Worm (Caenorhabditis elegans) whole organism, L3 larva: ENCODE data around the gene trr-1.
A peak's percentile ranks its signal among the peaks of the same experiment; 100 is the strongest.

Source experiments
- ZK546.5 ChIP-seq: sonication (generic microtip); optimal IDR thresholded peaks from 2 replicates; lab custom pipeline; 2017; ENCODE audit warnings: missing biosample characterization, missing genetic modification characterization
- aly-2 ChIP-seq: fragments of 150-350 bp; optimal IDR thresholded peaks from 2 replicates; lab custom pipeline; 2014; ENCODE audit warnings: missing biosample characterization, missing genetic modification characterization
- ama-1 ChIP-seq: fragments of 150-350 bp; optimal IDR thresholded peaks from 2 replicates; lab custom pipeline; 2018
- ceh-16 ChIP-seq: sonication (generic microtip); optimal IDR thresholded peaks from 2 replicates; lab custom pipeline; 2017; ENCODE audit warnings: missing biosample characterization, missing genetic modification characterization
- ceh-28 ChIP-seq: fragments of 150-350 bp; optimal IDR thresholded peaks from 2 replicates; lab custom pipeline; 2014; ENCODE audit warnings: missing biosample characterization, missing genetic modification reagents, missing genetic modification characterization
- ceh-82 ChIP-seq: fragments of 150-350 bp; optimal IDR thresholded peaks from 2 replicates; lab custom pipeline; 2014; ENCODE audit warnings: missing biosample characterization, missing genetic modification characterization
- ceh-9 ChIP-seq: sonication (generic microtip); optimal IDR thresholded peaks from 2 replicates; lab custom pipeline; 2018; ENCODE audit warnings: missing biosample characterization, missing genetic modification characterization
- daf-12 ChIP-seq: fragments of 150-350 bp; optimal IDR thresholded peaks from 2 replicates; lab custom pipeline; 2014; ENCODE audit warnings: missing biosample characterization, missing genetic modification reagents, missing genetic modification characterization
- egl-27 ChIP-seq: sonication (generic microtip); optimal IDR thresholded peaks from 4 replicates; lab custom pipeline; 2017; ENCODE audit warnings: missing biosample characterization, missing genetic modification reagents, missing genetic modification characterization
- elt-1 ChIP-seq: fragments of 150-350 bp; optimal IDR thresholded peaks from 2 replicates; lab custom pipeline; 2014; ENCODE audit warnings: missing biosample characterization, missing genetic modification characterization
- elt-2 ChIP-seq: sonication (generic microtip); optimal IDR thresholded peaks from 2 replicates; lab custom pipeline; 2016; ENCODE audit warnings: missing genetic modification reagents, mild to moderate bottlenecking, missing genetic modification characterization, missing compliant biosample characterization
- elt-3 ChIP-seq, 3 experiments: fragments of 150-350 bp in 1 of 3; sonication (generic microtip) in 2 of 3; optimal IDR thresholded peaks; 2 replicates in 2 of 3; 4 replicates in 1 of 3; lab custom pipeline; 2014 to 2017; ENCODE audit warnings: missing biosample characterization in 3 of 3, missing genetic modification characterization in 3 of 3
- eor-1 ChIP-seq, 2 experiments: fragments of 150-350 bp; optimal IDR thresholded peaks; 2 replicates each; lab custom pipeline; 2014 to 2018; ENCODE audit warnings: missing biosample characterization in 2 of 2, missing genetic modification characterization in 2 of 2
- fkh-10 ChIP-seq: sonication (generic microtip); optimal IDR thresholded peaks from 2 replicates; lab custom pipeline; 2017; ENCODE audit warnings: missing biosample characterization, missing genetic modification reagents, missing genetic modification characterization
- fkh-2 ChIP-seq: fragments of 150-350 bp; optimal IDR thresholded peaks from 2 replicates; lab custom pipeline; 2014; ENCODE audit warnings: missing biosample characterization, missing genetic modification reagents, missing genetic modification characterization
- fos-1 ChIP-seq: fragments of 150-350 bp; optimal IDR thresholded peaks from 2 replicates; lab custom pipeline; 2014; ENCODE audit warnings: missing biosample characterization, missing genetic modification characterization
- hmg-11 ChIP-seq: sonication (generic microtip); optimal IDR thresholded peaks from 2 replicates; lab custom pipeline; 2016; ENCODE audit warnings: missing genetic modification characterization, missing compliant biosample characterization
- jun-1 ChIP-seq: fragments of 150-350 bp; optimal IDR thresholded peaks from 2 replicates; lab custom pipeline; 2014; ENCODE audit warnings: missing biosample characterization, missing genetic modification reagents, missing genetic modification characterization
- lin-15B ChIP-seq: fragments of 150-350 bp; optimal IDR thresholded peaks from 2 replicates; lab custom pipeline; 2014; ENCODE audit warnings: missing biosample characterization, missing genetic modification characterization
- lin-39 ChIP-seq: fragments of 150-350 bp; optimal IDR thresholded peaks from 2 replicates; lab custom pipeline; 2018; ENCODE audit warnings: missing biosample characterization, missing genetic modification reagents, missing genetic modification characterization
- lsy-12 ChIP-seq: sonication (generic microtip); optimal IDR thresholded peaks from 2 replicates; lab custom pipeline; 2016; ENCODE audit warnings: mild to moderate bottlenecking, missing genetic modification characterization, missing compliant biosample characterization
- nfya-1 ChIP-seq: sonication (generic microtip); optimal IDR thresholded peaks from 2 replicates; lab custom pipeline; 2017; ENCODE audit warnings: missing genetic modification characterization, mild to moderate bottlenecking, missing compliant biosample characterization, antibody characterized with exemption, moderate library complexity; ENCODE audit not compliant: insufficient read depth
- nhr-11 ChIP-seq: fragments of 150-350 bp; optimal IDR thresholded peaks from 2 replicates; lab custom pipeline; 2014; ENCODE audit warnings: missing biosample characterization, missing genetic modification characterization
- nhr-12 ChIP-seq: fragments of 150-350 bp; optimal IDR thresholded peaks from 2 replicates; lab custom pipeline; 2014; ENCODE audit warnings: missing biosample characterization, missing genetic modification characterization
- nhr-23 ChIP-seq: fragments of 150-350 bp; optimal IDR thresholded peaks from 2 replicates; lab custom pipeline; 2014; ENCODE audit warnings: missing biosample characterization, missing genetic modification reagents, missing genetic modification characterization
- nhr-237 ChIP-seq: fragments of 150-350 bp; optimal IDR thresholded peaks from 2 replicates; lab custom pipeline; 2014; ENCODE audit warnings: missing biosample characterization, missing genetic modification characterization
- nhr-25 ChIP-seq: sonication (generic microtip); optimal IDR thresholded peaks from 2 replicates; lab custom pipeline; 2017; ENCODE audit warnings: missing biosample characterization, missing genetic modification characterization
- nhr-28 ChIP-seq: fragments of 150-350 bp; optimal IDR thresholded peaks from 2 replicates; lab custom pipeline; 2014; ENCODE audit warnings: missing biosample characterization, missing genetic modification characterization
- nhr-43 ChIP-seq: sonication (generic microtip); optimal IDR thresholded peaks from 2 replicates; lab custom pipeline; 2016; ENCODE audit warnings: mild to moderate bottlenecking, missing genetic modification characterization, missing compliant biosample characterization; ENCODE audit not compliant: poor library complexity, severe bottlenecking
- nhr-67 ChIP-seq: fragments of 150-350 bp; optimal IDR thresholded peaks from 2 replicates; lab custom pipeline; 2014; ENCODE audit warnings: missing biosample characterization, missing genetic modification characterization
- nhr-76 ChIP-seq: fragments of 150-350 bp; sonication (generic microtip); optimal IDR thresholded peaks from 5 replicates; lab custom pipeline; 2014; ENCODE audit warnings: missing biosample characterization, missing genetic modification characterization
- nhr-77 ChIP-seq: fragments of 150-350 bp; optimal IDR thresholded peaks from 2 replicates; lab custom pipeline; 2014; ENCODE audit warnings: missing biosample characterization, missing genetic modification characterization
- pha-4 ChIP-seq: fragments of 150-350 bp; optimal IDR thresholded peaks from 2 replicates; lab custom pipeline; 2014; ENCODE audit warnings: missing biosample characterization, missing genetic modification reagents, missing genetic modification characterization
- pqm-1 ChIP-seq: fragments of 150-350 bp; optimal IDR thresholded peaks from 2 replicates; lab custom pipeline; 2017; ENCODE audit warnings: missing biosample characterization, missing genetic modification characterization, inconsistent platforms
- sea-2 ChIP-seq: fragments of 150-350 bp; sonication (generic microtip); optimal IDR thresholded peaks from 4 replicates; lab custom pipeline; 2014; ENCODE audit warnings: missing biosample characterization, missing genetic modification reagents, missing genetic modification characterization
- skn-1 ChIP-seq: fragments of 150-350 bp; optimal IDR thresholded peaks from 2 replicates; lab custom pipeline; 2014; ENCODE audit warnings: missing biosample characterization, missing genetic modification characterization
- snpc-4 ChIP-seq: fragments of 150-350 bp; optimal IDR thresholded peaks from 2 replicates; lab custom pipeline; 2014; ENCODE audit warnings: missing biosample characterization, missing genetic modification characterization
- unc-39 ChIP-seq: sonication (generic microtip); optimal IDR thresholded peaks from 4 replicates; lab custom pipeline; 2017; ENCODE audit warnings: missing biosample characterization, missing genetic modification characterization
- zag-1 ChIP-seq: fragments of 150-350 bp; optimal IDR thresholded peaks from 2 replicates; lab custom pipeline; 2014; ENCODE audit warnings: missing biosample characterization, missing genetic modification characterization
- ztf-11 ChIP-seq: fragments of 150-350 bp; optimal IDR thresholded peaks from 2 replicates; lab custom pipeline; 2014; ENCODE audit warnings: missing biosample characterization, missing genetic modification characterization
- ztf-4 ChIP-seq: fragments of 150-350 bp; optimal IDR thresholded peaks from 2 replicates; lab custom pipeline; 2014; ENCODE audit warnings: missing biosample characterization, missing genetic modification characterization

trr-1 gene

ce11 chrII:11652125-11652524, 23.6 kb downstream of the trr-1 start:
- TF ChIP-seq ztf-4 (no peak), ztf-11 (tag; lab: Kevin White, UChicago) (no peak), nhr-67 (tag; lab: Kevin White, UChicago) (no peak), ceh-28 (tag; lab: Kevin White, UChicago) (no peak), nhr-11 (no peak), ZK546.5 (no peak), nhr-43 (tag; lab: Kevin White, UChicago) (no peak), fos-1 (tag; lab: Kevin White, UChicago) (no peak), aly-2 (tag; lab: Kevin White, UChicago) (no peak), lsy-12 (tag; lab: Kevin White, UChicago) (no peak), hmg-11 (tag; lab: Kevin White, UChicago) (no peak), sea-2 (GFP tag; lab: Kevin White, UChicago) (no peak), eor-1 (tag; optimal IDR thresholded peaks at IDR 0.05; lab: Kevin White, UChicago) (no peak), ceh-82 (tag; lab: Kevin White, UChicago) (no peak), daf-12 (tag; lab: Kevin White, UChicago) (no peak), fkh-2 (tag; lab: Kevin White, UChicago) (no peak), nhr-76 (no peak), zag-1 (tag; lab: Kevin White, UChicago) (no peak), snpc-4 (tag; lab: Kevin White, UChicago) (no peak)
- TF ChIP-seq, all 47 proteins: peak for 0

- TF ChIP-seq nhr-23 (tag; lab: Kevin White, UChicago) (no peak), aly-2 (tag; lab: Kevin White, UChicago) (peak; percentile 44), pqm-1 (tag; lab: Kevin White, UChicago) (no peak), ceh-9 (no peak), ceh-16 (no peak), hmg-11 (tag; lab: Kevin White, UChicago) (no peak), ZK546.5 (no peak), nhr-43 (tag; lab: Kevin White, UChicago) (peak; percentile 38), elt-1 (no peak), elt-2 (tag; lab: Kevin White, UChicago) (peak; percentile 20)
These were observed 24.6 kb downstream of the trr-1 start, which contains the start of gene coa-7 for ce11 chrII:11650975-11651588. TSS of gene coa-7 (minus strand) at chrII:11651148.

- TF ChIP-seq elt-2 (tag; lab: Kevin White, UChicago) (peak; percentile 19), pha-4 (tag; lab: Kevin White, UChicago) (peak; percentile 77), fkh-10 (GFP tag; lab: Kevin White, UChicago) (no peak), jun-1 (tag; lab: Kevin White, UChicago) (peak; percentile 4), snpc-4 (tag; lab: Kevin White, UChicago) (no peak)
These were observed 26.5 kb downstream of the trr-1 start for ce11 chrII:11649239-11649638.

ce11 chrII:11646874-11647273, 28.9 kb downstream of the trr-1 start:
- no peak for TF ChIP-seq lin-39 (tag; lab: Kevin White, UChicago)
- TF ChIP-seq elt-3 (tag; optimal IDR thresholded peaks at IDR 0.05; lab: Kevin White, UChicago) = no peak
- peak; percentile 78 for TF ChIP-seq elt-2 (tag; lab: Kevin White, UChicago)

- TF ChIP-seq nhr-43 (tag; lab: Kevin White, UChicago) (peak; percentile 2), nhr-25 (peak; percentile 27), skn-1 (tag; lab: Kevin White, UChicago) (peak; percentile 17), nhr-77 (tag; lab: Kevin White, UChicago) (no peak), lin-15B (no peak), pha-4 (tag; lab: Kevin White, UChicago) (peak; percentile 8), daf-12 (tag; lab: Kevin White, UChicago) (no peak), pqm-1 (tag; lab: Kevin White, UChicago) (peak; percentile 29), ztf-11 (tag; lab: Kevin White, UChicago) (no peak), fkh-2 (tag; lab: Kevin White, UChicago) (no peak), egl-27 (tag; lab: Kevin White, UChicago) (no peak), elt-1 (no peak), zag-1 (tag; lab: Kevin White, UChicago) (no peak), unc-39 (tag; lab: Kevin White, UChicago) (no peak), elt-3 (tag; optimal IDR thresholded peaks at IDR 0.05; lab: Kevin White, UChicago) (no peak), nfya-1 (peak; percentile 40), elt-2 (tag; lab: Kevin White, UChicago) (peak; percentile 75), nhr-11 (no peak), nhr-28 (tag; lab: Kevin White, UChicago) (no peak), ama-1 (lab: Kevin White, UChicago) (no peak), nhr-12 (tag; lab: Kevin White, UChicago) (no peak), fkh-10 (GFP tag; lab: Kevin White, UChicago) (no peak), ZK546.5 (no peak), nhr-237 (tag; lab: Kevin White, UChicago) (no peak)
These were observed 29.4 kb downstream of the trr-1 start, which contains the start of gene ghi-1 for ce11 chrII:11646276-11646797. TSS of gene ghi-1 (plus strand) at chrII:11646747.
